Worm (Caenorhabditis elegans) whole organism, L2 larva: Measurements from ENCODE around the gene mig-6.

ENCODE experiments used
- C34F6.9 ChIP-seq: fragments of 150-350 bp; optimal IDR thresholded peaks from 2 replicates; lab custom pipeline; 2014; ENCODE audit warnings: missing biosample characterization, missing genetic modification characterization
- F13H6.1 ChIP-seq: sonication (generic microtip); optimal IDR thresholded peaks from 2 replicates; lab custom pipeline; 2016; ENCODE audit warnings: missing genetic modification characterization, missing compliant biosample characterization
- R02D3.7 ChIP-seq: fragments of 150-350 bp; optimal IDR thresholded peaks from 2 replicates; lab custom pipeline; 2014; ENCODE audit warnings: missing biosample characterization, missing genetic modification characterization
- Y55F3AM.14 ChIP-seq: fragments of 200-800 bp; sonication (Bioruptor generic); optimal IDR thresholded peaks from 2 replicates; lab custom pipeline; 2018; ENCODE audit warnings: mild to moderate bottlenecking, missing genetic modification characterization, missing compliant biosample characterization
- ZK546.5 ChIP-seq: sonication (generic microtip); optimal IDR thresholded peaks from 2 replicates; lab custom pipeline; 2017; ENCODE audit warnings: missing biosample characterization, missing genetic modification characterization
- alr-1 ChIP-seq: fragments of 150-350 bp; optimal IDR thresholded peaks from 2 replicates; lab custom pipeline; 2014; ENCODE audit warnings: missing biosample characterization, missing genetic modification characterization
- aly-2 ChIP-seq: fragments of 150-350 bp; optimal IDR thresholded peaks from 2 replicates; lab custom pipeline; 2014; ENCODE audit warnings: missing biosample characterization, missing genetic modification characterization
- ama-1 ChIP-seq: fragments of 150-350 bp; optimal IDR thresholded peaks from 2 replicates; lab custom pipeline; 2018; ENCODE audit warnings: inconsistent platforms
- blmp-1 ChIP-seq: sonication (generic microtip); optimal IDR thresholded peaks from 2 replicates; lab custom pipeline; 2017; ENCODE audit warnings: missing genetic modification characterization, mild to moderate bottlenecking, missing compliant biosample characterization, antibody characterized with exemption, moderate library complexity; ENCODE audit not compliant: insufficient read depth
- ceh-16 ChIP-seq: fragments of 150-350 bp; optimal IDR thresholded peaks from 2 replicates; lab custom pipeline; 2014; ENCODE audit warnings: missing biosample characterization, missing genetic modification characterization
- ceh-82 ChIP-seq: fragments of 150-350 bp; optimal IDR thresholded peaks from 2 replicates; lab custom pipeline; 2014; ENCODE audit warnings: missing biosample characterization, missing genetic modification characterization
- crh-2 ChIP-seq: sonication (generic microtip); optimal IDR thresholded peaks from 2 replicates; lab custom pipeline; 2017; ENCODE audit warnings: missing biosample characterization, missing genetic modification characterization
- dmd-4 ChIP-seq: sonication (generic microtip); optimal IDR thresholded peaks from 2 replicates; lab custom pipeline; 2017; ENCODE audit warnings: missing biosample characterization, missing genetic modification characterization
- elt-1 ChIP-seq: fragments of 150-350 bp; optimal IDR thresholded peaks from 2 replicates; lab custom pipeline; 2014; ENCODE audit warnings: missing biosample characterization, missing genetic modification characterization
- elt-3 ChIP-seq: sonication (generic microtip); optimal IDR thresholded peaks from 2 replicates; lab custom pipeline; 2017; ENCODE audit warnings: missing biosample characterization, missing genetic modification characterization
- fos-1 ChIP-seq: fragments of 150-350 bp; optimal IDR thresholded peaks from 2 replicates; lab custom pipeline; 2014; ENCODE audit warnings: missing biosample characterization, missing genetic modification characterization
- gmeb-1 ChIP-seq: fragments of 150-350 bp; optimal IDR thresholded peaks from 2 replicates; lab custom pipeline; 2014; ENCODE audit warnings: missing biosample characterization, missing genetic modification characterization
- lin-11 ChIP-seq: fragments of 150-350 bp; sonication (generic microtip); optimal IDR thresholded peaks from 2 replicates; lab custom pipeline; 2014; ENCODE audit warnings: missing biosample characterization, missing genetic modification characterization, inconsistent platforms, mixed read lengths
- lin-13 ChIP-seq: fragments of 150-350 bp; optimal IDR thresholded peaks from 2 replicates; lab custom pipeline; 2014; ENCODE audit warnings: missing biosample characterization, missing genetic modification reagents, missing genetic modification characterization
- lin-39 ChIP-seq: fragments of 150-350 bp; optimal IDR thresholded peaks from 2 replicates; lab custom pipeline; 2014; ENCODE audit warnings: missing biosample characterization, missing genetic modification reagents, missing genetic modification characterization
- lsy-2 ChIP-seq, 2 experiments: fragments of 150-350 bp in 1 of 2; sonication (generic microtip) in 1 of 2; optimal IDR thresholded peaks; 2 replicates each; lab custom pipeline; 2014 to 2017; ENCODE audit warnings: missing biosample characterization in 2 of 2, missing genetic modification characterization in 2 of 2
- mab-5 ChIP-seq: fragments of 150-350 bp; optimal IDR thresholded peaks from 2 replicates; lab custom pipeline; 2014; ENCODE audit warnings: missing biosample characterization, missing genetic modification characterization
- mbf-1 ChIP-seq: sonication (generic microtip); optimal IDR thresholded peaks from 2 replicates; lab custom pipeline; 2017; ENCODE audit warnings: missing biosample characterization, missing genetic modification characterization
- nhr-10 ChIP-seq: sonication (generic microtip); optimal IDR thresholded peaks from 2 replicates; lab custom pipeline; 2017; ENCODE audit warnings: missing biosample characterization, missing genetic modification characterization
- nhr-129 ChIP-seq: fragments of 150-350 bp; optimal IDR thresholded peaks from 2 replicates; lab custom pipeline; 2014; ENCODE audit warnings: missing biosample characterization, missing genetic modification characterization
- nhr-21 ChIP-seq: fragments of 150-350 bp; optimal IDR thresholded peaks from 2 replicates; lab custom pipeline; 2014; ENCODE audit warnings: missing biosample characterization, missing genetic modification characterization
- nhr-25 ChIP-seq: fragments of 150-350 bp; sonication (generic microtip); optimal IDR thresholded peaks from 3 replicates; lab custom pipeline; 2014; ENCODE audit warnings: missing biosample characterization, missing genetic modification characterization
- nhr-6 ChIP-seq: fragments of 150-350 bp; optimal IDR thresholded peaks from 2 replicates; lab custom pipeline; 2014; ENCODE audit warnings: missing biosample characterization, missing genetic modification characterization
- sem-4 ChIP-seq: fragments of 150-350 bp; optimal IDR thresholded peaks from 2 replicates; lab custom pipeline; 2014; ENCODE audit warnings: missing biosample characterization, missing genetic modification reagents, missing genetic modification characterization
- skn-1 ChIP-seq: sonication (generic microtip); optimal IDR thresholded peaks from 2 replicates; lab custom pipeline; 2017; ENCODE audit warnings: missing biosample characterization, missing genetic modification characterization
- sma-3 ChIP-seq: sonication (generic microtip); optimal IDR thresholded peaks from 2 replicates; lab custom pipeline; 2016; ENCODE audit warnings: missing genetic modification reagents, missing genetic modification characterization, missing compliant biosample characterization
- sma-9 ChIP-seq, 2 experiments: fragments of 150-350 bp in 1 of 2; sonication (generic microtip) in 1 of 2; optimal IDR thresholded peaks; 2 replicates each; lab custom pipeline; 2014 to 2016; ENCODE audit warnings: missing genetic modification characterization in 2 of 2, mild to moderate bottlenecking in 1 of 2, missing biosample characterization in 1 of 2, missing compliant biosample characterization in 1 of 2, missing genetic modification reagents in 1 of 2, moderate library complexity in 1 of 2
- snpc-4 ChIP-seq: fragments of 150-350 bp; optimal IDR thresholded peaks from 2 replicates; lab custom pipeline; 2014; ENCODE audit warnings: missing biosample characterization, missing genetic modification characterization
- unc-39 ChIP-seq: fragments of 150-350 bp; optimal IDR thresholded peaks from 2 replicates; lab custom pipeline; 2014; ENCODE audit warnings: missing biosample characterization, missing genetic modification characterization
- unc-55 ChIP-seq: fragments of 150-350 bp; sonication (generic microtip); optimal IDR thresholded peaks from 3 replicates; lab custom pipeline; 2014; ENCODE audit warnings: missing biosample characterization, missing genetic modification reagents, missing genetic modification characterization
- unc-62 ChIP-seq: fragments of 150-350 bp; optimal IDR thresholded peaks from 2 replicates; lab custom pipeline; 2014; ENCODE audit warnings: missing biosample characterization, missing genetic modification reagents, missing genetic modification characterization
- ztf-1 ChIP-seq: fragments of 200-800 bp; sonication (Bioruptor generic); conservative IDR thresholded peaks from 2 replicates; pipeline ENCODE4 v1.3.6; 2022; ENCODE audit warnings: missing genetic modification characterization, missing compliant biosample characterization
- ztf-11 ChIP-seq: sonication (generic microtip); optimal IDR thresholded peaks from 2 replicates; lab custom pipeline; 2017; ENCODE audit warnings: missing biosample characterization, missing genetic modification characterization
- ztf-4 ChIP-seq: fragments of 150-350 bp; optimal IDR thresholded peaks from 2 replicates; lab custom pipeline; 2014; ENCODE audit warnings: missing biosample characterization, missing genetic modification characterization

The mig-6 gene

DNA sequence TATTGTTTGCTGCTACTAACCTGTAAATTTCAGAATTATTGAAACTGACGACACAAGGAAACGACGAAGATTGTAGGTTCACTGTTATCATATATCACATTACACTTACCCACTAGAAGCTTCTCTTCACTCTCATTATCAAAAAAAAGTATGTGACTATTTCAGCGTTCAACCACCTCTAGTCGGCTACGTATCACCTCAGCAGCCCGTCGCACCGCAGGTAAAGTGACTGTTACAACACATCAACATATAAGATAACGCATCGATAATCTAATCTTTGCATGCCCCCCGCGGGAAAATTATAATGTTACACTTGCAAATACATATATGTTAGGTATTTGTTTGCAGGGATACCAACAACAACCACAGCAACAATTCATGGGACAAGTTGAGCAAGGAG lies 40.4 kb upstream of the mig-6 start:
- peak; percentile 4 for TF ChIP-seq sma-9 (GFP tag; optimal IDR thresholded peaks at IDR 0.05; lab: Kevin White, UChicago)
- no peak for TF ChIP-seq sma-9 (tag; optimal IDR thresholded peaks at IDR 0.05; lab: Kevin White, UChicago)
- TF ChIP-seq ztf-1 (GFP tag; lab: Robert Waterston, UW) = no peak
- no peak for TF ChIP-seq lin-11 (tag; lab: Kevin White, UChicago)
- no peak for TF ChIP-seq nhr-25 (tag; lab: Kevin White, UChicago)
- TF ChIP-seq blmp-1 = no peak
- peak; percentile 82 for TF ChIP-seq fos-1 (tag; lab: Kevin White, UChicago)
- TF ChIP-seq lin-13 (GFP tag; lab: Kevin White, UChicago) = no peak
- no peak for TF ChIP-seq sem-4 (tag; lab: Kevin White, UChicago)
- no peak for TF ChIP-seq ceh-82 (tag; lab: Kevin White, UChicago)
- TF ChIP-seq nhr-21 (tag; lab: Kevin White, UChicago) = no peak
- no peak for TF ChIP-seq sma-3 (GFP tag; lab: Kevin White, UChicago)
- no peak for TF ChIP-seq unc-39
- no peak for TF ChIP-seq gmeb-1 (tag; lab: Kevin White, UChicago)
- no peak for TF ChIP-seq ceh-16 (tag; lab: Kevin White, UChicago)
- no peak for TF ChIP-seq elt-3 (tag; lab: Kevin White, UChicago)
- TF ChIP-seq alr-1 = no peak
- no peak for TF ChIP-seq snpc-4 (tag; lab: Kevin White, UChicago)

DNA sequence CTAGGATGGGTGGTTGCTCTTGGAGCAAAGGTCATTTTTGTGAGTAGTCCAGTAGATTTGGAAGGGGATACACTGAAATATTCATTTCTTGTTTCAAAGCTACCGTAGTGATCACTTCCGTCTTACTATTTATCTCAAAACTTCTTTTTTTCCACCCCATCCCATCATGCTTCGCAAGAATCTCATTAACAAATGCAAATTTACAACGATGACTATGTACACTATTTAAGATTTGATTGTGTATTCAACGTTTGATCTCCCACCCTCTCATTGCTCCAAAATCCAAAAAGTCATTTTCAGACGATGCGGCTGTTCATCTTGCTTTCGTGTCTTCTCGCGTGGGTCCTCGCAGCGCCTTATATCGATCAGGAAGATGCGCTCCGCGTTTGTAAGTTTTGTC lies 34.0 kb upstream of the mig-6 start, which contains the start of gene flp-21:
flp-21 (plus strand) TSS at position 301 of the 400 bp plus-strand sequence.
- TF ChIP-seq mbf-1 (tag; lab: Kevin White, UChicago) (no peak), lsy-2 (tag; optimal IDR thresholded peaks at IDR 0.05; lab: Kevin White, UChicago) (no peak), elt-1 (no peak)

DNA sequence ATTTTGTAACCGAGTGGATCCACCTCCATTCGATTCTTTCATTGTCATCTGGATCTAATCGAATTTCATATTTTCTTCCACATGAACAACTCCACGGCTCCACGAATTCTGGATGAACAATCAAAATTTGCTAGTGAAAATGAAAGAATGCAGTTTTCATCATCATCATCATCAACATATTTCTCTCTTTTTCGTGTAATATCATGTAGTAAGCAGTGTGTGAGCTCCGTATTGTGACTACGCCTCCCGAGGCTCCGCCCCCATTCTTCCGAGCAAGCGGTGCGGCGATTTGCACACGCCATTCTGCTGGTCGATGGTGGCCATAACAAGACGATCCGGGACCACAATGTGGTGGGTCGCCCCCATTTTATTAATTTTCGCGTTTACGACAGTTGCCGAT lies 28.9 kb upstream of the mig-6 start, which contains the start of gene ZK742.7:
ZK742.7 (plus strand) TSS at position 301 of the 400 bp plus-strand sequence.
- no peak for TF ChIP-seq sem-4 (tag; lab: Kevin White, UChicago)
- TF ChIP-seq crh-2 (tag; lab: Kevin White, UChicago) = no peak
- TF ChIP-seq fos-1 (tag; lab: Kevin White, UChicago) = no peak
- no peak for TF ChIP-seq sma-3 (GFP tag; lab: Kevin White, UChicago)
- no peak for TF ChIP-seq ama-1 (lab: Kevin White, UChicago)
- TF ChIP-seq C34F6.9 (tag; lab: Kevin White, UChicago) = no peak
- TF ChIP-seq aly-2 = no peak
- TF ChIP-seq lin-39 (tag; lab: Kevin White, UChicago) = no peak
- no peak for TF ChIP-seq lin-13 (GFP tag; lab: Kevin White, UChicago)
- TF ChIP-seq elt-3 (tag; lab: Kevin White, UChicago) = no peak
- no peak for TF ChIP-seq unc-55 (GFP tag; lab: Kevin White, UChicago)
- TF ChIP-seq unc-39 = no peak
- TF ChIP-seq dmd-4 (tag; lab: Kevin White, UChicago) = no peak
- TF ChIP-seq R02D3.7 = no peak
- no peak for TF ChIP-seq ztf-11 (tag; lab: Kevin White, UChicago)
- no peak for TF ChIP-seq ZK546.5 (tag; lab: Kevin White, UChicago)
- TF ChIP-seq alr-1 = no peak

DNA sequence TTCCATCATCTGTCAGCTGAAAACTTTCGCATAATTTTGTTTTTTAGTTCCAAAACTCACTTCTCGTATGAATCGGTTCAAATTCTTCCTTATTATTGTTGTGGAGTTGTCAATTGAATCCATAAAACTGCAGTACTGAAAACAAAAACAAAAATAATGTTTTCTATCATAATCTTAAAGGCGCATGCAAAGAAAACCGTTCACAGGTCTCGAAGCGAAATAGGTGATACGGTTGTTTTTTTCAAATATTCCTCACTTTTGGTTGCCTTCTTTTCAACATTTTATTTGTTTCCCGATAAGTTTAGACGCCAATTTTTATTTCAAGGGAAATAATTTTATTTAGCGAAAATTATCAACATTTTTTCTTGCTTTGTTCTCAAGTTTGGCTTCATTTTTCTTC lies 23.5 kb upstream of the mig-6 start:
- TF ChIP-seq nhr-10 (tag; lab: Kevin White, UChicago) (no peak), fos-1 (tag; lab: Kevin White, UChicago) (no peak)
- TF ChIP-seq, all 48 proteins: peak for 0

DNA sequence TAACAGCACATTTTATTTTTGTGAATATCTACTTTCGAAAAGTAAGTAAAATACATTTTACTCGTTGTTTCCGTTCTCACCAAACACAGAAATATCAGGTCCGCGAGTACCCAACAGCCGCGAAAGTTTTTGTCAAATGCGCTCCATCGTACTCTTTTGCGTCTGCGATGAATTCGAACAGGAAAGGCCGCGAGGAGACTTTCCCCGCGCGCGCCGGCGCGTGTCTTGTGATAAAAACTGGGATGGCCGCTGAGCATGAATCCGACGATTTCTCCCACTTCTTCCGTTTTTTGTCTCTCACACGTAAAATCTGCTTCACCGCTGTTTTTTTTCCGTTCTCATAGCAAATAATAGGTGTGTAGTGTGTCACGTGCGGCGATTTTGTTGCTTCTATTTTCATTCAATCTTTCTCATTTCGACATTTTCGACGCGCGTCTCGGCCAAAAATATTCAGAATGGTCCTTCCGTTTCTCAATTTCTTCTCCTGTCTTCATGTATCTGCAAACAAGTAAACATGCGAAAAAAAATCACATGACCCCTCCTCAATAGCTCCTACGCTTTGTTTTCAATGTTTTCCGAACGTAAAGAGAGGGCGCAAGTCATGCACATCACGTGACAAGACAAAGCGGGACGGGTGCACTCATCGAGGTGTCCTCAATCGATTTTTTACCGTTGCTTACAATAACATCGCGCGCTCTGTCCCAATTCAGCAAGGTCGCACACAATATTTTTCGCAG lies 22.8 kb upstream of the mig-6 start, which contains the start of gene uvs-1:
uvs-1 (minus strand) TSS at position 145 of the 737 bp plus-strand sequence.
- TF ChIP-seq sma-3 (GFP tag; lab: Kevin White, UChicago) = peak; percentile 37
- TF ChIP-seq gmeb-1 (tag; lab: Kevin White, UChicago) = peak; percentile 6
- TF ChIP-seq sma-9 (GFP tag; optimal IDR thresholded peaks at IDR 0.05; lab: Kevin White, UChicago) = peak; percentile 18
- TF ChIP-seq sma-9 (tag; optimal IDR thresholded peaks at IDR 0.05; lab: Kevin White, UChicago) = no peak
- no peak for TF ChIP-seq elt-3 (tag; lab: Kevin White, UChicago)
- no peak for TF ChIP-seq nhr-6 (tag; lab: Kevin White, UChicago)
- no peak for TF ChIP-seq Y55F3AM.14 (GFP tag; lab: Kevin White, UChicago)
- TF ChIP-seq fos-1 (tag; lab: Kevin White, UChicago) = peak; percentile 45
- TF ChIP-seq crh-2 (tag; lab: Kevin White, UChicago) = peak; percentile 29
- no peak for TF ChIP-seq ceh-82 (tag; lab: Kevin White, UChicago)
- no peak for TF ChIP-seq lin-39 (tag; lab: Kevin White, UChicago)
- no peak for TF ChIP-seq mab-5 (tag; lab: Kevin White, UChicago)
- TF ChIP-seq nhr-25 (tag; lab: Kevin White, UChicago) = peak; percentile 23
- TF ChIP-seq nhr-129 = peak; percentile 73
- TF ChIP-seq nhr-21 (tag; lab: Kevin White, UChicago) = no peak
- no peak for TF ChIP-seq ceh-16 (tag; lab: Kevin White, UChicago)
- TF ChIP-seq ztf-4 (tag; lab: Kevin White, UChicago) = no peak
- no peak for TF ChIP-seq ama-1 (lab: Kevin White, UChicago)
- TF ChIP-seq unc-55 (GFP tag; lab: Kevin White, UChicago) = peak; percentile 69
- no peak for TF ChIP-seq sem-4 (tag; lab: Kevin White, UChicago)
- no peak for TF ChIP-seq skn-1
- no peak for TF ChIP-seq F13H6.1 (tag; lab: Kevin White, UChicago)
- peak in 1 of 2 experiments; percentile 19 for TF ChIP-seq lsy-2 (tag; optimal IDR thresholded peaks at IDR 0.05; lab: Kevin White, UChicago)
- TF ChIP-seq elt-1 = no peak
- no peak for TF ChIP-seq dmd-4 (tag; lab: Kevin White, UChicago)
- no peak for TF ChIP-seq unc-62 (GFP tag; lab: Kevin White, UChicago)
- no peak for TF ChIP-seq ZK546.5 (tag; lab: Kevin White, UChicago)
- TF ChIP-seq C34F6.9 (tag; lab: Kevin White, UChicago) = peak; percentile 68
